Worm (Caenorhabditis elegans) whole organism, L2 larva: Measurements from ENCODE around the gene alh-11.

Experiments used
- aly-2 ChIP-seq: fragments of 150-350 bp; optimal IDR thresholded peaks from 2 replicates; lab custom pipeline; 2014; ENCODE audit warnings: missing biosample characterization, missing genetic modification characterization
- blmp-1 ChIP-seq: sonication (generic microtip); optimal IDR thresholded peaks from 2 replicates; lab custom pipeline; 2017; ENCODE audit warnings: missing genetic modification characterization, mild to moderate bottlenecking, missing compliant biosample characterization, antibody characterized with exemption, moderate library complexity; ENCODE audit not compliant: insufficient read depth
- egl-27 ChIP-seq: sonication (generic microtip); optimal IDR thresholded peaks from 3 replicates; lab custom pipeline; 2017; ENCODE audit warnings: missing biosample characterization, missing genetic modification reagents, missing genetic modification characterization
- elt-3 ChIP-seq: sonication (generic microtip); optimal IDR thresholded peaks from 2 replicates; lab custom pipeline; 2017; ENCODE audit warnings: missing biosample characterization, missing genetic modification characterization
- nhr-11 ChIP-seq: fragments of 150-350 bp; optimal IDR thresholded peaks from 2 replicates; lab custom pipeline; 2014; ENCODE audit warnings: missing biosample characterization, missing genetic modification characterization
- nhr-237 ChIP-seq: fragments of 150-350 bp; optimal IDR thresholded peaks from 2 replicates; lab custom pipeline; 2014; ENCODE audit warnings: missing biosample characterization, missing genetic modification characterization
- nhr-25 ChIP-seq: fragments of 150-350 bp; sonication (generic microtip); optimal IDR thresholded peaks from 3 replicates; lab custom pipeline; 2014; ENCODE audit warnings: missing biosample characterization, missing genetic modification characterization
- nhr-6 ChIP-seq: fragments of 150-350 bp; optimal IDR thresholded peaks from 2 replicates; lab custom pipeline; 2014; ENCODE audit warnings: missing biosample characterization, missing genetic modification characterization

DNA sequence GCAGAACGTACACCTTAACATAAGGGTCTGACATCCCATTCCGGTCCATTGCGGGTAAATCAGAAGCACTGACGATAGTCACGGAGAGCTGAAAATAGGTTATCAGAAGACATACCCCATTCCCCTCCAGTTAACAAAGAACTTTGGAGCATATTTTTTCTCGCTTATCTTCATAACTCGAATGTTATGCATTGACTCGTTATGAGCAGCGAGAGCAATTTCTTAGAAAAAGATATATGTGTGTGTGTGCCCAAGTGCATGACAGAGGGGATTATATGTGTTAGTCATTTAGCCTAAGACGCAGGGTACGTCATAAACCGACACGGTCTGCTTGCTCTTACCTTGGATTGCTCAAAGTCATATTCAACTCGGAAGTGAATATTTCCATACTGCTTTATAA is 10.9 kb upstream of the alh-11 start:
- no peak for TF ChIP-seq egl-27
- TF ChIP-seq nhr-11 (tag; lab: Kevin White, UChicago), result no peak
- TF ChIP-seq elt-3 (tag; lab: Kevin White, UChicago), result no peak
- TF ChIP-seq nhr-25, result no peak
- no peak for TF ChIP-seq nhr-237 (tag; lab: Kevin White, UChicago)
- no peak for TF ChIP-seq blmp-1 (tag; lab: Kevin White, UChicago)
- no peak for TF ChIP-seq aly-2 (tag; lab: Kevin White, UChicago)
- no peak for TF ChIP-seq nhr-6 (tag; lab: Kevin White, UChicago)
